Worm (Caenorhabditis elegans) whole organism, mixed stage, embryonic: ENCODE measurements around the gene srz-102.

Source experiments
- M03D4.4 ChIP-seq: sonication (generic microtip); optimal IDR thresholded peaks from 2 replicates; lab custom pipeline; 2017; ENCODE audit warnings: mild to moderate bottlenecking, missing genetic modification characterization, missing compliant biosample characterization
- bed-3 ChIP-seq: fragments of 200-800 bp; sonication (Bioruptor generic); optimal IDR thresholded peaks from 3 replicates; lab custom pipeline; 2018; ENCODE audit warnings: mild to moderate bottlenecking, missing genetic modification characterization, moderate library complexity, missing compliant biosample characterization
- blmp-1 ChIP-seq: fragments of 150-350 bp; optimal IDR thresholded peaks from 2 replicates; lab custom pipeline; 2014; ENCODE audit warnings: missing biosample characterization, missing genetic modification characterization
- ceh-39 ChIP-seq: fragments of 150-350 bp; optimal IDR thresholded peaks from 2 replicates; lab custom pipeline; 2014; ENCODE audit warnings: missing biosample characterization, missing genetic modification characterization
- ceh-43 ChIP-seq: fragments of 200-800 bp; sonication (Bioruptor generic); optimal IDR thresholded peaks from 2 replicates; lab custom pipeline; 2018; ENCODE audit warnings: mild to moderate bottlenecking, missing genetic modification characterization, moderate library complexity, missing compliant biosample characterization
- ceh-83 ChIP-seq: fragments of 200-800 bp; sonication (Bioruptor generic); optimal IDR thresholded peaks from 2 replicates; lab custom pipeline; 2018; ENCODE audit warnings: mild to moderate bottlenecking, missing genetic modification characterization, missing compliant biosample characterization
- ces-1 ChIP-seq: fragments of 150-350 bp; optimal IDR thresholded peaks from 2 replicates; lab custom pipeline; 2014; ENCODE audit warnings: missing biosample characterization, missing genetic modification reagents, missing genetic modification characterization
- elt-1 ChIP-seq: sonication (generic microtip); optimal IDR thresholded peaks from 2 replicates; lab custom pipeline; 2017; ENCODE audit warnings: missing genetic modification characterization, mild to moderate bottlenecking, missing compliant biosample characterization, antibody characterized with exemption, moderate library complexity, borderline replicate concordance; ENCODE audit not compliant: insufficient read depth
- elt-3 ChIP-seq: fragments of 150-350 bp; optimal IDR thresholded peaks from 2 replicates; lab custom pipeline; 2014; ENCODE audit warnings: missing biosample characterization, missing genetic modification characterization
- flh-1 ChIP-seq: fragments of 200-800 bp; sonication (Bioruptor generic); optimal IDR thresholded peaks from 2 replicates; lab custom pipeline; 2018; ENCODE audit warnings: mild to moderate bottlenecking, missing genetic modification characterization, moderate library complexity, missing compliant biosample characterization
- ham-2 ChIP-seq: fragments of 200-800 bp; sonication (Bioruptor generic); optimal IDR thresholded peaks from 2 replicates; lab custom pipeline; 2018; ENCODE audit warnings: mild to moderate bottlenecking, missing genetic modification characterization, missing compliant biosample characterization
- hlh-1 ChIP-seq: fragments of 150-350 bp; optimal IDR thresholded peaks from 2 replicates; lab custom pipeline; 2014; ENCODE audit warnings: missing biosample characterization, missing genetic modification reagents, missing genetic modification characterization
- lin-13 ChIP-seq: fragments of 150-350 bp; optimal IDR thresholded peaks from 2 replicates; lab custom pipeline; 2014; ENCODE audit warnings: missing biosample characterization, missing genetic modification characterization
- lin-32 ChIP-seq: fragments of 200-800 bp; sonication (Bioruptor generic); optimal IDR thresholded peaks from 2 replicates; lab custom pipeline; 2018; ENCODE audit warnings: mild to moderate bottlenecking, missing genetic modification characterization, missing compliant biosample characterization
- lsy-2 ChIP-seq: fragments of 150-350 bp; optimal IDR thresholded peaks from 2 replicates; lab custom pipeline; 2014; ENCODE audit warnings: missing biosample characterization, missing genetic modification characterization
- mab-5 ChIP-seq: fragments of 150-350 bp; optimal IDR thresholded peaks from 2 replicates; lab custom pipeline; 2014; ENCODE audit warnings: missing biosample characterization, missing genetic modification characterization
- mep-1 ChIP-seq: fragments of 150-350 bp; optimal IDR thresholded peaks from 2 replicates; lab custom pipeline; 2017; ENCODE audit warnings: missing biosample characterization, missing genetic modification reagents, missing genetic modification characterization, inconsistent platforms
- nhr-12 ChIP-seq: fragments of 150-350 bp; optimal IDR thresholded peaks from 2 replicates; lab custom pipeline; 2014; ENCODE audit warnings: missing biosample characterization, missing genetic modification characterization
- nhr-2 ChIP-seq: fragments of 150-350 bp; optimal IDR thresholded peaks from 2 replicates; lab custom pipeline; 2014; ENCODE audit warnings: missing biosample characterization, missing genetic modification characterization
- nhr-237 ChIP-seq: fragments of 150-350 bp; optimal IDR thresholded peaks from 2 replicates; lab custom pipeline; 2014; ENCODE audit warnings: missing biosample characterization, missing genetic modification characterization
- nhr-28 ChIP-seq: fragments of 150-350 bp; optimal IDR thresholded peaks from 2 replicates; lab custom pipeline; 2014; ENCODE audit warnings: missing biosample characterization, missing genetic modification characterization
- nhr-76 ChIP-seq: sonication (generic microtip); optimal IDR thresholded peaks from 2 replicates; lab custom pipeline; 2017; ENCODE audit warnings: missing biosample characterization, missing genetic modification characterization
- pha-4 ChIP-seq: fragments of 150-350 bp; optimal IDR thresholded peaks from 2 replicates; lab custom pipeline; 2018; ENCODE audit warnings: missing biosample characterization, missing genetic modification reagents, missing genetic modification characterization
- sem-2 ChIP-seq: fragments of 200-800 bp; sonication (Bioruptor generic); optimal IDR thresholded peaks from 2 replicates; lab custom pipeline; 2018; ENCODE audit warnings: mild to moderate bottlenecking, missing genetic modification characterization, missing compliant biosample characterization
- snpc-4 ChIP-seq: fragments of 150-350 bp; optimal IDR thresholded peaks from 2 replicates; lab custom pipeline; 2014; ENCODE audit warnings: missing biosample characterization, missing genetic modification characterization
- tbx-8 ChIP-seq: fragments of 200-800 bp; sonication (Bioruptor generic); optimal IDR thresholded peaks from 2 replicates; lab custom pipeline; 2018; ENCODE audit warnings: mild to moderate bottlenecking, missing genetic modification characterization, moderate library complexity, missing compliant biosample characterization
- unc-39 ChIP-seq: fragments of 150-350 bp; optimal IDR thresholded peaks from 2 replicates; lab custom pipeline; 2014; ENCODE audit warnings: missing biosample characterization, missing genetic modification characterization
- unc-62 ChIP-seq: fragments of 150-350 bp; optimal IDR thresholded peaks from 2 replicates; lab custom pipeline; 2014; ENCODE audit warnings: missing biosample characterization, missing genetic modification reagents, missing genetic modification characterization
- zip-8 ChIP-seq: fragments of 150-350 bp; optimal IDR thresholded peaks from 2 replicates; lab custom pipeline; 2014; ENCODE audit warnings: missing biosample characterization, missing genetic modification characterization

srz-102 gene

ce11 chrV:16687227-16687626 is at the start of gene srz-102:
Gene srz-102 (plus strand): TSS chrV:16687527.
- TF ChIP-seq unc-62 (GFP tag; lab: Kevin White, UChicago) (no peak), sem-2 (GFP tag; lab: Kevin White, UChicago) (no peak), nhr-12 (tag; lab: Kevin White, UChicago) (no peak), bed-3 (GFP tag; lab: Kevin White, UChicago) (no peak), mab-5 (no peak), nhr-237 (no peak), ceh-39 (no peak), lsy-2 (tag; lab: Kevin White, UChicago) (no peak), flh-1 (GFP tag; lab: Kevin White, UChicago) (no peak), lin-13 (tag; lab: Kevin White, UChicago) (no peak), nhr-76 (tag; lab: Kevin White, UChicago) (no peak), pha-4 (tag; lab: Kevin White, UChicago) (no peak), M03D4.4 (no peak)
- TF ChIP-seq, all 35 proteins: peak for 0

ce11 chrV:16638204-16638603 is 49.1 kb upstream of the srz-102 start, which contains the start of gene srw-76:
Gene srw-76 (minus strand): TSS chrV:16638304.
- TF ChIP-seq lin-13 (tag; lab: Kevin White, UChicago) (no peak), ham-2 (GFP tag; lab: Kevin White, UChicago) (no peak), hlh-1 (tag; lab: Kevin White, UChicago) (no peak)
- TF ChIP-seq, all 35 proteins: peak for 0

- TF ChIP-seq M03D4.4, result no peak
- TF ChIP-seq mab-5, result no peak
- no peak for TF ChIP-seq snpc-4 (tag; lab: Kevin White, UChicago)
- no peak for TF ChIP-seq unc-39 (tag; lab: Kevin White, UChicago)
- TF ChIP-seq, all 35 proteins: peak for 0
Measured at ce11 chrV:16640366-16640765, 47.0 kb upstream of the srz-102 start.

- no peak for TF ChIP-seq ceh-43
- no peak for TF ChIP-seq nhr-76 (tag; lab: Kevin White, UChicago)
- no peak for TF ChIP-seq ham-2 (GFP tag; lab: Kevin White, UChicago)
- TF ChIP-seq nhr-2 (tag; lab: Kevin White, UChicago), result no peak
Measured at ce11 chrV:16643558-16643957, 43.8 kb upstream of the srz-102 start, which contains the start of gene srw-77. Gene srw-77 (minus strand): TSS chrV:16643658.

ce11 chrV:16645201-16645940 is 42.0 kb upstream of the srz-102 start, which contains the start of gene W06G6.17:
Gene W06G6.17 (minus strand): TSS chrV:16645251.
- TF ChIP-seq ces-1 (no peak), lin-13 (tag; lab: Kevin White, UChicago) (no peak), nhr-76 (tag; lab: Kevin White, UChicago) (no peak), zip-8 (tag; lab: Kevin White, UChicago) (no peak), sem-2 (GFP tag; lab: Kevin White, UChicago) (no peak), mab-5 (no peak), unc-62 (GFP tag; lab: Kevin White, UChicago) (no peak), nhr-28 (no peak), ceh-83 (GFP tag; lab: Kevin White, UChicago) (no peak), tbx-8 (GFP tag; lab: Kevin White, UChicago) (no peak)

ce11 chrV:16646372-16646771 is 41.0 kb upstream of the srz-102 start, which contains the start of gene W06G6.9:
Gene W06G6.9 (minus strand): TSS chrV:16646472.
- TF ChIP-seq lin-32 (GFP tag; lab: Kevin White, UChicago), result no peak
- no peak for TF ChIP-seq ham-2 (GFP tag; lab: Kevin White, UChicago)
- no peak for TF ChIP-seq mab-5
- TF ChIP-seq nhr-237, result no peak
- no peak for TF ChIP-seq unc-39 (tag; lab: Kevin White, UChicago)
- no peak for TF ChIP-seq blmp-1
- TF ChIP-seq mep-1, result no peak
- TF ChIP-seq M03D4.4, result no peak
- TF ChIP-seq zip-8 (tag; lab: Kevin White, UChicago), result no peak
- no peak for TF ChIP-seq pha-4 (tag; lab: Kevin White, UChicago)
- TF ChIP-seq lin-13 (tag; lab: Kevin White, UChicago), result no peak

- TF ChIP-seq nhr-76 (tag; lab: Kevin White, UChicago), result no peak
- no peak for TF ChIP-seq blmp-1
- no peak for TF ChIP-seq elt-3 (tag; lab: Kevin White, UChicago)
- no peak for TF ChIP-seq snpc-4 (tag; lab: Kevin White, UChicago)
- TF ChIP-seq ceh-39, result no peak
- TF ChIP-seq pha-4 (tag; lab: Kevin White, UChicago), result no peak
- no peak for TF ChIP-seq elt-1 (tag; lab: Kevin White, UChicago)
Measured at ce11 chrV:16647093-16647492, 40.2 kb upstream of the srz-102 start, which contains the start of gene W06G6.10. Gene W06G6.10 (minus strand): TSS chrV:16647193.
